Worm (Caenorhabditis elegans): ENCODE data around the gene dyci-1.
A peak's percentile ranks its signal among the peaks of the same experiment; 100 is the strongest.

Gene dyci-1

ce11 chrIV:6767240-6767639 lies 17.8 kb downstream of the dyci-1 start (continued):
- TF ChIP-seq hlh-30 (tag; optimal IDR thresholded peaks at IDR 0.05; ENCODE audit: insufficient read depth) (peak; percentile 91), hmg-1.1 (GFP tag; IDR thresholded peaks at IDR 0.05) (peak; percentile 68), hif-1 (tag; optimal IDR thresholded peaks at IDR 0.05) (peak in 1 of 2 experiments; percentile 18), nhr-28 (tag; optimal IDR thresholded peaks at IDR 0.05) (peak; percentile 59), hlh-11 (tag; optimal IDR thresholded peaks at IDR 0.05) (peak; percentile 70), rbr-2 (tag; optimal IDR thresholded peaks at IDR 0.05) (peak; percentile 36)

- TF ChIP-seq aha-1 (tag): peak; percentile 12
- TF ChIP-seq pha-4 (GFP tag; IDR thresholded peaks at IDR 0.05): no peak
- no peak for TF ChIP-seq pha-4 (tag; optimal IDR thresholded peaks at IDR 0.05)
- 0 out of 2 replicates have a peak, but pooled peaks have one; percentile 12 for TF ChIP-seq lin-38 (GFP tag; IDR thresholded peaks at IDR 0.05)
Measured at ce11 chrIV:6762416-6762815, 22.7 kb downstream of the dyci-1 start, which contains the start of gene spd-3. Gene spd-3 (plus strand): TSS chrIV:6762716.

ce11 chrIV:6757614-6758013 lies 27.5 kb downstream of the dyci-1 start:
- TF ChIP-seq ceh-32 (tag; optimal IDR thresholded peaks at IDR 0.05; ENCODE audit: poor library complexity): no peak
- peak in 1 of 2 experiments; percentile 16 for TF ChIP-seq unc-62 (GFP tag; optimal IDR thresholded peaks at IDR 0.05 in 1 of 2)
- no peak for TF ChIP-seq unc-62 (tag; optimal IDR thresholded peaks at IDR 0.05)
- no peak for TF ChIP-seq hlh-30 (tag; optimal IDR thresholded peaks at IDR 0.05; ENCODE audit: insufficient read depth)
- no peak for TF ChIP-seq nhr-76 (tag; optimal IDR thresholded peaks at IDR 0.05)
- no peak for TF ChIP-seq madf-9 (GFP tag; conservative IDR thresholded peaks at IDR 0.05)
- peak; percentile 91 for TF ChIP-seq aha-1 (tag)
- no peak for TF ChIP-seq nhr-10 (tag; optimal IDR thresholded peaks at IDR 0.05)
- TF ChIP-seq fkh-10 (GFP tag; optimal IDR thresholded peaks at IDR 0.05): no peak
- no peak for TF ChIP-seq egl-43 (GFP tag; IDR thresholded peaks at IDR 0.05)
- no peak for TF ChIP-seq zag-1 (tag; optimal IDR thresholded peaks at IDR 0.05)
- TF ChIP-seq nhr-48 (tag; optimal IDR thresholded peaks at IDR 0.05): no peak
- TF ChIP-seq spr-1 (tag; optimal IDR thresholded peaks at IDR 0.05): no peak
- no peak for TF ChIP-seq aly-2 (tag; optimal IDR thresholded peaks at IDR 0.05)
- TF ChIP-seq T26A8.4 (GFP tag; IDR thresholded peaks at IDR 0.05): no peak
- no peak for TF ChIP-seq dmd-9 (GFP tag; IDR thresholded peaks at IDR 0.05)
- no peak for TF ChIP-seq F49E8.2 (tag; optimal IDR thresholded peaks at IDR 0.05; ENCODE audit: borderline replicate concordance)
- TF ChIP-seq ceh-28 (tag; optimal IDR thresholded peaks at IDR 0.05): no peak

ce11 chrIV:6757011-6757410 lies 28.1 kb downstream of the dyci-1 start, which contains the start of gene usp-4:
Gene usp-4 (plus strand): TSS chrIV:6757311.
- TF ChIP-seq pqm-1 (tag; optimal IDR thresholded peaks at IDR 0.05) (no peak), egl-43 (GFP tag; IDR thresholded peaks at IDR 0.05) (no peak), php-3 (GFP tag; IDR thresholded peaks at IDR 0.05) (no peak), nhr-102 (tag; optimal IDR thresholded peaks at IDR 0.05) (no peak), mep-1 (tag; optimal IDR thresholded peaks at IDR 0.05) (no peak), F37D6.2 (tag; optimal IDR thresholded peaks at IDR 0.05) (no peak), hlh-30 (tag; optimal IDR thresholded peaks at IDR 0.05; ENCODE audit: insufficient read depth) (no peak)

- peak; percentile 94 for TF ChIP-seq unc-130 (GFP tag; optimal IDR thresholded peaks at IDR 0.05)
- peak; percentile 27 for TF ChIP-seq ztf-7 (tag; optimal IDR thresholded peaks at IDR 0.05)
- TF ChIP-seq unc-62 (GFP tag; optimal IDR thresholded peaks at IDR 0.05 in 1 of 2): peak in 1 of 2 experiments; percentile 86
- no peak for TF ChIP-seq unc-62 (tag; optimal IDR thresholded peaks at IDR 0.05)
- no peak for TF ChIP-seq lin-39 (tag; optimal IDR thresholded peaks at IDR 0.05)
- TF ChIP-seq jun-1 (tag; optimal IDR thresholded peaks at IDR 0.05): peak; percentile 57
- TF ChIP-seq ama-1 (optimal IDR thresholded peaks at IDR 0.05): peak; percentile 59
- peak; percentile 75 for TF ChIP-seq Y48G9A.11 (GFP tag; IDR thresholded peaks at IDR 0.05)
- TF ChIP-seq nhr-76 (tag; optimal IDR thresholded peaks at IDR 0.05): no peak
- TF ChIP-seq dpl-1 (GFP tag; optimal IDR thresholded peaks at IDR 0.05): peak; percentile 79
- TF ChIP-seq gei-8 (GFP tag; optimal IDR thresholded peaks at IDR 0.05): no peak
- peak; percentile 76 for TF ChIP-seq tra-1 (GFP tag; IDR thresholded peaks at IDR 0.05)
- peak; percentile 92 for TF ChIP-seq mes-2 (tag; optimal IDR thresholded peaks at IDR 0.05; ENCODE audit: poor library complexity, severe bottlenecking)
- TF ChIP-seq ceh-28 (tag; optimal IDR thresholded peaks at IDR 0.05): no peak
- peak; percentile 81 for TF ChIP-seq nhr-102 (tag; optimal IDR thresholded peaks at IDR 0.05)
- TF ChIP-seq tag-97 (GFP tag; IDR thresholded peaks at IDR 0.05): no peak
- peak; percentile 20 to 84 for TF ChIP-seq hif-1 (tag; optimal IDR thresholded peaks at IDR 0.05)
- TF ChIP-seq nhr-237 (tag; optimal IDR thresholded peaks at IDR 0.05): no peak
- no peak for TF ChIP-seq R02D3.7 (tag; optimal IDR thresholded peaks at IDR 0.05)
- TF ChIP-seq ceh-20 (GFP tag; IDR thresholded peaks at IDR 0.05): peak; percentile 42; the same call in 1 of the 2 replicates
Measured at ce11 chrIV:6756374-6756773, 28.7 kb downstream of the dyci-1 start.

Data from whole organism, L4 larva.